Fruit fly (Drosophila melanogaster): Measurements from ENCODE around the gene Tom20.

Tom20 gene

DNA sequence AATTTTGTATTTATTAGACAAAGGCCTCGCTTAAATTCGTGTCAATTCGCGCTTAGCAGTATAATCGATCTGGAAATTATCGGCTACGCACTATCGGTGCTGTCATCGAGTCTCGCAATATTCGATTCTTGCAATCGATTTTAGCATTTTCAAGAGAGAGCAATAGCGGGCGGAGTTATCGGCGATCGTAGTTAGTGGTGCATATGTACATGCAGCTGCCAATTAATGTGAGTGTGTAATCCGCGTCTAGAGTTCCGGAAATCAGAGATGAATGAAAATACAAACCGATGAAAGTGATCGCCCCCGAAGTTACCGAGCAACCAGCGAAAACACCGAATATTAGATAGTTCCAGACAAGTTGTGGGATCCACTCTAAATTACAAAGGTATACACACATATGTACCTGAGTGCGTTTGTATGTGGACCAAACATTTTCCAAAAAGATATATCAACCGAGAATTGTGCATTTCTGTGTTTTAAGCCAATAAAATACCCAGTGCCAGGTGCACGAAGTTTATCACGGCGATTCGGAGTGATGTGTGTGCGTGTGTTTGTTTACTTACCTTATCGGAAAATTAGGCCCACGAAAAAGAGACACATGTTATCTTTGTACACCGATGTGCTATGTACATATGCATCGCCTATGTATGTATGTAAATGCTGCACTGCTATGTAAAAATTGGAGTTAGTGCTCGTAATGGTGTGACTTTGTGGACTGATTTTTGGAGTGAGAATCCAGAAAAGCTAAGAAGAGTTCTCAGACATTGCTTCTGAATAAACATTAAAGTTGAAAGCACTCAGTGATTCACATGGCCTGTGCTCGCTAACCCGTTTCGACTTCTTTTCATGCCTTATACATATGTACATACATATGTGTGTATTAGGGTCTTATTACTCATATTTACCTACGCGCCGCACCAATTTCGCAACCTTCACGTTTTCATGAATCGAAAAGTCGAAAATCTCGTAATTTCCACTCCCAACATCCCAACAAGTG lies 6.1 kb downstream of the Tom20 start (continued):
- TF ChIP-seq Hey (tag; optimal IDR thresholded peaks at IDR 0.05) (no peak), ham (GFP tag; IDR thresholded peaks at IDR 0.05) (no peak), CG13296 (GFP tag; optimal IDR thresholded peaks at IDR 0.05) (no peak), CG7786 (GFP tag; optimal IDR thresholded peaks at IDR 0.05) (no peak), disco-r (GFP tag; optimal IDR thresholded peaks at IDR 0.05) (no peak), tup (GFP tag; optimal IDR thresholded peaks at IDR 0.05) (no peak), CG3847 (GFP tag; IDR thresholded peaks at IDR 0.05) (no peak), CG15269 (tag; optimal IDR thresholded peaks at IDR 0.05) (no peak), Bteb2 (GFP tag; optimal IDR thresholded peaks at IDR 0.05) (no peak), CG18476 (GFP tag; optimal IDR thresholded peaks at IDR 0.05) (no peak), CG3407 (GFP tag; optimal IDR thresholded peaks at IDR 0.05) (no peak), CG13287 (GFP tag; IDR thresholded peaks at IDR 0.05; ENCODE audit: partially characterized antibody) (peak; percentile 91), ems (GFP tag; optimal IDR thresholded peaks at IDR 0.05) (peak; percentile 3), CG17186 (GFP tag; optimal IDR thresholded peaks at IDR 0.05) (peak; percentile 73), CG7987 (GFP tag; optimal IDR thresholded peaks at IDR 0.05) (peak; percentile 61), CG10959 (GFP tag; IDR thresholded peaks at IDR 0.05) (no peak), CG12744 (GFP tag; optimal IDR thresholded peaks at IDR 0.05) (no peak), Abd-B (GFP tag; optimal IDR thresholded peaks at IDR 0.05) (no peak), ind (GFP tag; optimal IDR thresholded peaks at IDR 0.05) (no peak), Drgx (GFP tag; IDR thresholded peaks at IDR 0.05) (no peak), Dad (GFP tag; optimal IDR thresholded peaks at IDR 0.05) (no peak), esg (GFP tag; conservative IDR thresholded peaks at IDR 0.05) (no peak), Antp (GFP tag; optimal IDR thresholded peaks at IDR 0.05) (no peak), CG12769 (tag; optimal IDR thresholded peaks at IDR 0.05) (no peak), rib (GFP tag; IDR thresholded peaks at IDR 0.05) (no peak), Dek (tag; optimal IDR thresholded peaks at IDR 0.05) (no peak), inv (GFP tag; IDR thresholded peaks at IDR 0.05; ENCODE audit: partially characterized antibody) (peak; percentile 81), CG10431 (GFP tag; optimal IDR thresholded peaks at IDR 0.05) (peak; percentile 35), sqz (GFP tag; optimal IDR thresholded peaks at IDR 0.05) (no peak), dmrt99B (tag; optimal IDR thresholded peaks at IDR 0.05) (no peak), Elba2 (GFP tag; optimal IDR thresholded peaks at IDR 0.05) (no peak), CG6654 (GFP tag; optimal IDR thresholded peaks at IDR 0.05) (no peak), CG5245 (GFP tag; optimal IDR thresholded peaks at IDR 0.05) (no peak), Blimp-1 (GFP tag; optimal IDR thresholded peaks at IDR 0.05) (no peak), tgo (GFP tag; IDR thresholded peaks at IDR 0.05) (no peak), tna (GFP tag; IDR thresholded peaks at IDR 0.05; ENCODE audit: partially characterized antibody) (peak; percentile 100), hkb (optimal IDR thresholded peaks at IDR 0.05) (no peak), hkb (GFP tag; IDR thresholded peaks at IDR 0.05) (no peak), twi (tag; optimal IDR thresholded peaks at IDR 0.05) (peak; percentile 82), CG2199 (GFP tag; IDR thresholded peaks at IDR 0.05) (no peak), CG6689 (GFP tag; IDR thresholded peaks at IDR 0.05) (no peak), CG30431 (GFP tag; optimal IDR thresholded peaks at IDR 0.05) (no peak), CG6175 (GFP tag; IDR thresholded peaks at IDR 0.05) (no peak), Ada2b (GFP tag; IDR thresholded peaks at IDR 0.05) (no peak), GATAe (GFP tag; conservative IDR thresholded peaks at IDR 0.05) (no peak), CG11560 (tag; IDR thresholded peaks at IDR 0.05) (peak; percentile 98), CG14860 (GFP tag; IDR thresholded peaks at IDR 0.05; ENCODE audit: partially characterized antibody) (peak; percentile 99), lola (GFP tag; optimal IDR thresholded peaks at IDR 0.05) (peak in 1 of 3 experiments; percentile 17), CG6854 (GFP tag; optimal IDR thresholded peaks at IDR 0.05) (no peak)
